Worm (Caenorhabditis elegans): ENCODE results near the gene sdz-35.

DNA sequence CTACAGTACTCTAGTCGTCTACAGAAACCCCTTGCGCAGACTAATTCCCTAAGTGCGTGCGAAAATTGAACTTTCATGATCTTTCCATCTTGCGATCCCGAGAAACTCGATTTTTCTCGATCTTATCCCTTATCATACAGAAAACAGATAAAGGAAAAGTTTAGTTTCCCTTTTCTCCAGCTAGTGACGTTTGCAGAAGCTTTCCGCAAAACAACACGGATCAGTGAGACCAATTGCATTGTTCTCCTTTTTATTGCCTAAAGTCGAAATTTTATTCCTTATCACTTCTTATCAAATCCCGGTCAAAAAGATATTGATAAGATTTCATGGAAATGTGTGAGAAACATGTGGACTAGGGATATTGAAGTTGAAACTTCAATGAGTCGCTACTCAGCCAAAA is 33.3 kb upstream of the sdz-35 start:
- TF ChIP-seq klf-2 (GFP tag; conservative IDR thresholded peaks at IDR 0.05) (no peak), ztf-29 (GFP tag; IDR thresholded peaks at IDR 0.05) (no peak), tab-1 (GFP tag; IDR thresholded peaks at IDR 0.05) (no peak), T22C8.4 (GFP tag; IDR thresholded peaks at IDR 0.05) (no peak), flt-1 (GFP tag; IDR thresholded peaks at IDR 0.05) (no peak)

Data from whole organism, midembryonic.